Worm (Caenorhabditis elegans): ENCODE measurements around the gene Y62E10A.20.

The Y62E10A.20 gene

ce11 chrIV:13412845-13413383 is 27.0 kb upstream of the Y62E10A.20 start, which contains the start of gene gcl-1 (continued):
- no peak for TF ChIP-seq Y5F2A.4 (GFP tag; optimal IDR thresholded peaks at IDR 0.05)

ce11 chrIV:13408018-13408417 is 22.1 kb upstream of the Y62E10A.20 start, which contains the start of gene Y62E10A.19:
Gene Y62E10A.19 (minus strand): TSS chrIV:13408306.
- TF ChIP-seq unc-62 (GFP tag; optimal IDR thresholded peaks at IDR 0.05 in 1 of 2): peak in 1 of 2 experiments; percentile 69
- no peak for TF ChIP-seq unc-62 (tag; optimal IDR thresholded peaks at IDR 0.05)
- TF ChIP-seq duxl-1 (tag; optimal IDR thresholded peaks at IDR 0.05; ENCODE audit: poor library complexity): no peak

DNA sequence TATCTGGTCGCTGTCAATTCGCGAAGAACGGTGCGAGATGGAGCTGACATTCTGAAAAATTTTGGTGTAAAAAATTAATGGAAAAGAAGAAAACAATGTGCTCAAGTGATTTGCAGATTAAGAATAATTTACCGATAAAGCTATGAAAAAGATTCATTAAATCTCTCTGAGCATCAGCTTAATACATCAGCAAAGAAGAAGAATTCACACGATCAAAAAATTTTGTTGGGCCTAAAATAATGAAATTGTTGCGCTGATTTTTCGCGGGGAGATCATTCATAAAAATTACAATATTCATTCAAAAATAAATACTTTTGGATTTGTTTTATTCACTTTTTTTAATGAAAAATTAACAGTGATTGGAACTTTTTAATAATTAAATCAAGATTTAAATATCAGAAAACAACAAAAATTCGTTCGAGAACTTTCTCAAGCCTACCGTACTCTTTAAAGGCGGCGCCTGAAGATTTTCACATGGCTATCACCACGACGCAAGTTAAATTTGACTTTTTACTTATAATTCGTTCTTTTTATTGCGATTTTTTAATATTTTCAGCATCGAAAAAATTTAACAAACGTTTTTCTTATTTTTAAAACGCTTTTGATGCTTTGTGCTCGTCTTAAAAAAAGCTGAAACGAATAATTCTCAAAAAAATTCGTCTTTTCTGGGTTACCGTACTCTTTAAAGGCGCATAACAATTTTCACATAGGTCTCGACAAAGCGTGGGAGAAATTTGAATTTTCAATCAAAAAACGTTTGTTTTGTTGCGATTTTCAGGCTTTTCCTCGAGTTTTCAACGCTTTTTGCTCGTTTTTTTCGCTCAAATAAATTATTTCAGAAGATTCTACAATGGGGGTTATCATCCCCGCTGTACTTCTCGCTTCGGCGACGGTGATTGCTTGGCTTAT is 14.8 kb upstream of the Y62E10A.20 start, which contains the start of the genes memi-2 and cyp-31A5:
TSS of gene memi-2 (minus strand) at position 51 of the 909 bp plus-strand sequence.
TSS of gene cyp-31A5 (plus strand) at position 834 of the 909 bp plus-strand sequence.
- TF ChIP-seq ceh-28 (tag; optimal IDR thresholded peaks at IDR 0.05): no peak
- TF ChIP-seq hlh-11 (tag; optimal IDR thresholded peaks at IDR 0.05): no peak
- peak; percentile 19 for TF ChIP-seq unc-130 (GFP tag; optimal IDR thresholded peaks at IDR 0.05)
- TF ChIP-seq unc-62 (GFP tag; optimal IDR thresholded peaks at IDR 0.05 in 1 of 2): peak in 1 of 2 experiments; percentile 41
- no peak for TF ChIP-seq unc-62 (tag; optimal IDR thresholded peaks at IDR 0.05)
- TF ChIP-seq hif-1 (tag; optimal IDR thresholded peaks at IDR 0.05): no peak

DNA sequence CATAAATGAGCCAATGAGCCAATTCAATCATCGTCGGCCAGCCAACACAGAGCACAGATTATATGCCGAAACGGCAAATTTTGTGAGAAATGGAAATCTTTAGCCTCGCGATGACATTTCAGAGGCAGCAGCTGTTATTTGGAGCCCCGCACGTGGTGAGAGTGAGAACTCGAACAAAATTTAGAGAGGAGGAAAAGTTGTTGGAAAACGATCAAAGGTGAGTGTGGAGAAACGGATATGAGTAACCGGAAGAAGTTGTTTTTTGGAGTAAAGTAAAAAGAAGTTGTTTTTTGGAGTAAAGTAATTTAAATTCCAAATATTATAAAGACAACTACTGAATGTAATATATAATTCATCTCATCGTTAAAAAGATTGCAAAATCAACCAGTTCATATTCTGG is 12.8 kb upstream of the Y62E10A.20 start, which contains the start of gene Y62E10A.13:
TSS of gene Y62E10A.13 (minus strand) at position 326 of the 400 bp plus-strand sequence.
- TF ChIP-seq F49E8.2 (tag; optimal IDR thresholded peaks at IDR 0.05; ENCODE audit: borderline replicate concordance) (peak; percentile 9), nhr-28 (tag; optimal IDR thresholded peaks at IDR 0.05) (no peak), lin-38 (GFP tag; IDR thresholded peaks at IDR 0.05) (peak; percentile 42; the same call in 1 of the 2 replicates)

DNA sequence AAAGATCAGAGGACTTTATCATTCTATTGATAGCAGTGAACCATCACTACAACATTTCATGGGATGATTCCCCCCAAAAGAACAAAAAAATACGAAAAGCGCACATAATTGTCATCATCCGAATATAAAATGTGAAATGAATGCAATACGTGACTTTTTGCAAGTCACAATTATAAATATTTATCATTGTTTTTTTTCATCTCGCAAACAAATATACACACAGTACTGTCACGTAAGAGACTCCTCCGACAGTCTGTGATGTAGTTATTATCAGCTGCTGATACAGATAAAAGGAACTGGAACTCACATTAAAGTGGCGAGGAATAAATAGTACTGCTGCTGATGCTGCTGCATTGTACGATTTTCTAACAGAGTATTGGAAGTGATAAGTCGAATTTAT is 10.5 kb upstream of the Y62E10A.20 start:
- TF ChIP-seq Y75B8A.6 (GFP tag; IDR thresholded peaks at IDR 0.05) (no peak), pqm-1 (tag; optimal IDR thresholded peaks at IDR 0.05) (peak; percentile 75), nhr-28 (tag; optimal IDR thresholded peaks at IDR 0.05) (peak; percentile 90), egl-27 (tag; optimal IDR thresholded peaks at IDR 0.05) (no peak), nhr-77 (tag; optimal IDR thresholded peaks at IDR 0.05) (no peak), mdl-1 (tag; optimal IDR thresholded peaks at IDR 0.05) (peak in 1 of 2 experiments; percentile 32), ceh-62 (tag; optimal IDR thresholded peaks at IDR 0.05) (no peak), R02D3.7 (tag; optimal IDR thresholded peaks at IDR 0.05) (no peak), Y5F2A.4 (GFP tag; optimal IDR thresholded peaks at IDR 0.05) (no peak), pha-4 (GFP tag; IDR thresholded peaks at IDR 0.05) (no peak), pha-4 (tag; optimal IDR thresholded peaks at IDR 0.05) (no peak), madf-5 (GFP tag; IDR thresholded peaks at IDR 0.05) (no peak), zfp-2 (tag; optimal IDR thresholded peaks at IDR 0.05) (no peak), ztf-7 (tag; optimal IDR thresholded peaks at IDR 0.05) (peak; percentile 21), hif-1 (tag; optimal IDR thresholded peaks at IDR 0.05) (peak; percentile 93 to 98), hmg-1.1 (GFP tag; IDR thresholded peaks at IDR 0.05) (no peak), dve-1 (tag; optimal IDR thresholded peaks at IDR 0.05; ENCODE audit: insufficient read depth) (peak; percentile 77), dmd-9 (GFP tag; IDR thresholded peaks at IDR 0.05) (no peak), unc-62 (GFP tag; optimal IDR thresholded peaks at IDR 0.05 in 1 of 2) (no peak), unc-62 (tag; optimal IDR thresholded peaks at IDR 0.05) (no peak), nhr-48 (tag; optimal IDR thresholded peaks at IDR 0.05) (peak; percentile 61), mxl-3 (GFP tag; optimal IDR thresholded peaks at IDR 0.05) (no peak), hlh-11 (tag; optimal IDR thresholded peaks at IDR 0.05) (peak; percentile 65), daf-12 (tag; optimal IDR thresholded peaks at IDR 0.05) (no peak), lsy-2 (tag; optimal IDR thresholded peaks at IDR 0.05) (peak in 1 of 2 experiments; percentile 16), jun-1 (tag; optimal IDR thresholded peaks at IDR 0.05) (no peak), spr-1 (tag; optimal IDR thresholded peaks at IDR 0.05) (no peak), nhr-102 (tag; optimal IDR thresholded peaks at IDR 0.05) (peak; percentile 35), dmd-6 (GFP tag; IDR thresholded peaks at IDR 0.05) (peak; percentile 60), mep-1 (tag; optimal IDR thresholded peaks at IDR 0.05) (no peak), saeg-2 (GFP tag; IDR thresholded peaks at IDR 0.05) (no peak), fkh-10 (GFP tag; optimal IDR thresholded peaks at IDR 0.05) (no peak), ceh-20 (GFP tag; IDR thresholded peaks at IDR 0.05) (no peak), hlh-30 (tag; optimal IDR thresholded peaks at IDR 0.05; ENCODE audit: insufficient read depth) (peak; percentile 64)

Measured in whole organism, L4 larva.